Fruit fly (Drosophila melanogaster) whole organism, embryonic: ENCODE results near the gene CG14017.
A peak's percentile ranks its signal among the peaks of the same experiment; 100 is the strongest.

Experiments
- Adf1 ChIP-seq: fragments of 200-800 bp; sonication (Bioruptor generic); IDR thresholded peaks from 2 replicates; pipeline ENCODE4 v1.3.6; 2022; ENCODE audit warnings: missing biosample characterization, missing genetic modification characterization
- Bteb2 ChIP-seq: fragments of 200-800 bp; sonication (Bioruptor generic); optimal IDR thresholded peaks from 2 replicates; lab custom pipeline; 2016; ENCODE audit warnings: missing biosample characterization, missing genetic modification characterization
- CG10267 ChIP-seq: fragments of 200-800 bp; sonication (Bioruptor generic); optimal IDR thresholded peaks from 2 replicates; lab custom pipeline; 2018; ENCODE audit warnings: missing biosample characterization, mild to moderate bottlenecking, missing genetic modification characterization, moderate library complexity
- CG11560 ChIP-seq: fragments of 200-800 bp; sonication (Bioruptor generic); IDR thresholded peaks from 3 replicates; pipeline ENCODE4 v1.3.6; 2022; ENCODE audit warnings: missing biosample characterization, missing genetic modification characterization
- CG12104 ChIP-seq: fragments of 200-800 bp; sonication (Bioruptor generic); optimal IDR thresholded peaks from 3 replicates; lab custom pipeline; 2016; ENCODE audit warnings: missing biosample characterization, missing genetic modification characterization
- CG13287 ChIP-seq: fragments of 200-800 bp; sonication (Bioruptor generic); IDR thresholded peaks from 2 replicates; pipeline ENCODE4 v1.3.6; 2022; ENCODE audit warnings: missing biosample characterization, missing genetic modification characterization; ENCODE audit not compliant: partially characterized antibody
- CG17186 ChIP-seq: fragments of 200-800 bp; sonication (Bioruptor generic); optimal IDR thresholded peaks from 3 replicates; lab custom pipeline; 2017; ENCODE audit warnings: missing biosample characterization, missing genetic modification reagents, missing genetic modification characterization
- CG1792 ChIP-seq: fragments of 200-800 bp; sonication (Bioruptor generic); optimal IDR thresholded peaks from 2 replicates; lab custom pipeline; 2016; ENCODE audit warnings: missing biosample characterization, missing genetic modification characterization
- CG30020 ChIP-seq: fragments of 200-800 bp; optimal IDR thresholded peaks from 2 replicates; lab custom pipeline; 2019; ENCODE audit warnings: missing biosample characterization, mild to moderate bottlenecking, missing genetic modification characterization, moderate library complexity
- CG30403 ChIP-seq: fragments of 200-800 bp; sonication (Bioruptor generic); optimal IDR thresholded peaks from 3 replicates; lab custom pipeline; 2016; ENCODE audit warnings: missing biosample characterization, missing genetic modification characterization
- CG31224 ChIP-seq: fragments of 200-800 bp; sonication (Bioruptor generic); IDR thresholded peaks from 2 replicates; pipeline ENCODE4 v1.3.6; 2022; ENCODE audit warnings: missing biosample characterization, missing genetic modification characterization
- CG34224 ChIP-seq: fragments of 200-800 bp; sonication (Bioruptor generic); IDR thresholded peaks from 3 replicates; pipeline ENCODE4 v1.3.6; 2022; ENCODE audit warnings: missing biosample characterization, missing genetic modification characterization; ENCODE audit not compliant: partially characterized antibody
- CG34422 ChIP-seq: fragments of 200-800 bp; sonication (Bioruptor generic); IDR thresholded peaks from 3 replicates; pipeline ENCODE4 v1.3.6; 2022; ENCODE audit warnings: missing biosample characterization, missing genetic modification characterization
- CG3847 ChIP-seq: fragments of 200-800 bp; sonication (Bioruptor generic); IDR thresholded peaks from 2 replicates; pipeline ENCODE4 v1.3.6; 2022; ENCODE audit warnings: missing biosample characterization, missing genetic modification characterization
- CG3995 ChIP-seq: fragments of 200-800 bp; sonication (Bioruptor generic); optimal IDR thresholded peaks from 3 replicates; lab custom pipeline; 2016; ENCODE audit warnings: missing biosample characterization, missing genetic modification characterization
- CG4282 ChIP-seq: fragments of 200-800 bp; sonication (Bioruptor generic); optimal IDR thresholded peaks from 2 replicates; lab custom pipeline; 2016; ENCODE audit warnings: missing biosample characterization, missing genetic modification characterization
- CG4730 ChIP-seq: fragments of 200-800 bp; sonication (Bioruptor generic); IDR thresholded peaks from 2 replicates; pipeline ENCODE4 v1.3.6; 2022; ENCODE audit warnings: missing biosample characterization, missing genetic modification characterization
- CG7963 ChIP-seq: fragments of 200-800 bp; sonication (Bioruptor generic); IDR thresholded peaks from 3 replicates; pipeline ENCODE4 v1.3.6; 2022; ENCODE audit warnings: missing biosample characterization, missing genetic modification characterization; ENCODE audit not compliant: partially characterized antibody
- CG9609 ChIP-seq: fragments of 200-800 bp; sonication (Bioruptor generic); optimal IDR thresholded peaks from 3 replicates; lab custom pipeline; 2016; ENCODE audit warnings: missing biosample characterization, missing genetic modification characterization
- Dip3 ChIP-seq: fragments of 200-800 bp; sonication (Bioruptor generic); optimal IDR thresholded peaks from 3 replicates; lab custom pipeline; 2016; ENCODE audit warnings: missing biosample characterization, missing genetic modification characterization
- Dp ChIP-seq: fragments of 200-800 bp; sonication (Bioruptor generic); optimal IDR thresholded peaks from 2 replicates; lab custom pipeline; 2018; ENCODE audit warnings: missing biosample characterization, mild to moderate bottlenecking, missing genetic modification characterization, moderate library complexity
- Dref ChIP-seq: fragments of 200-800 bp; sonication (Bioruptor generic); IDR thresholded peaks from 2 replicates; pipeline ENCODE4 v1.3.6; 2022; ENCODE audit warnings: missing biosample characterization, missing genetic modification characterization
- Ets97D ChIP-seq: fragments of 200-800 bp; sonication (Bioruptor generic); optimal IDR thresholded peaks from 3 replicates; lab custom pipeline; 2016; ENCODE audit warnings: missing biosample characterization, missing genetic modification characterization
- Myb ChIP-seq: fragments of 200-800 bp; sonication (Bioruptor generic); optimal IDR thresholded peaks from 2 replicates; lab custom pipeline; 2016; ENCODE audit warnings: missing biosample characterization, missing genetic modification characterization
- Opbp ChIP-seq: fragments of 200-800 bp; sonication (Bioruptor generic); IDR thresholded peaks from 3 replicates; pipeline ENCODE4 v1.3.6; 2022; ENCODE audit warnings: missing biosample characterization, missing genetic modification characterization; ENCODE audit not compliant: partially characterized antibody
- Scr ChIP-seq: fragments of 200-800 bp; sonication (Bioruptor generic); IDR thresholded peaks from 2 replicates; pipeline ENCODE4 v1.3.6; 2022; ENCODE audit warnings: missing biosample characterization, missing genetic modification characterization; ENCODE audit not compliant: partially characterized antibody
- Sry-β ChIP-seq: fragments of 200-800 bp; sonication (Bioruptor generic); optimal IDR thresholded peaks from 2 replicates; lab custom pipeline; 2018; ENCODE audit warnings: missing biosample characterization, mild to moderate bottlenecking, missing genetic modification characterization, moderate library complexity
- amos ChIP-seq: fragments of 200-800 bp; sonication (Bioruptor generic); IDR thresholded peaks from 2 replicates; pipeline ENCODE4 v1.3.6; 2022; ENCODE audit warnings: missing biosample characterization, missing genetic modification characterization; ENCODE audit not compliant: partially characterized antibody
- ash1 ChIP-seq: fragments of 200-800 bp; sonication (Bioruptor generic); optimal IDR thresholded peaks from 2 replicates; lab custom pipeline; 2018; ENCODE audit warnings: missing biosample characterization, mild to moderate bottlenecking, missing genetic modification characterization
- ato ChIP-seq: fragments of 200-800 bp; sonication (Bioruptor generic); IDR thresholded peaks from 2 replicates; pipeline ENCODE4 v1.3.6; 2022; ENCODE audit warnings: missing biosample characterization, missing genetic modification characterization; ENCODE audit not compliant: partially characterized antibody
- chm ChIP-seq: fragments of 200-800 bp; sonication (Bioruptor generic); IDR thresholded peaks from 2 replicates; pipeline ENCODE4 v1.3.6; 2022; ENCODE audit warnings: missing biosample characterization, missing genetic modification characterization
- crp ChIP-seq, 2 experiments: fragments of 200-800 bp; sonication (Bioruptor generic); optimal IDR thresholded peaks; 2 replicates in 1 of 2; 3 replicates in 1 of 2; lab custom pipeline; 2017; ENCODE audit warnings: missing biosample characterization in 2 of 2, missing genetic modification characterization in 2 of 2, mild to moderate bottlenecking in 1 of 2, moderate library complexity in 1 of 2
- dimm ChIP-seq: fragments of 200-800 bp; sonication (Bioruptor generic); IDR thresholded peaks from 2 replicates; pipeline ENCODE4 v1.3.6; 2022; ENCODE audit warnings: missing biosample characterization, missing genetic modification characterization
- dpn ChIP-seq, 2 experiments: fragments of 200-800 bp; sonication (Bioruptor generic); optimal IDR thresholded peaks; 3 replicates each; lab custom pipeline; 2016; ENCODE audit warnings: missing biosample characterization in 2 of 2, missing genetic modification characterization in 2 of 2
- gro ChIP-seq: fragments of 200-800 bp; sonication (Bioruptor generic); optimal IDR thresholded peaks from 2 replicates; lab custom pipeline; 2016; ENCODE audit warnings: missing biosample characterization, missing genetic modification characterization
- mld ChIP-seq: fragments of 200-800 bp; sonication (Bioruptor generic); IDR thresholded peaks from 3 replicates; pipeline ENCODE4 v1.3.6; 2022; ENCODE audit warnings: missing biosample characterization, missing genetic modification characterization; ENCODE audit not compliant: partially characterized antibody
- nerfin-2 ChIP-seq: fragments of 200-800 bp; sonication (Bioruptor generic); IDR thresholded peaks from 2 replicates; pipeline ENCODE4 v1.3.6; 2022; ENCODE audit warnings: missing biosample characterization, missing genetic modification characterization; ENCODE audit not compliant: partially characterized antibody
- nmo ChIP-seq: fragments of 200-800 bp; sonication (Bioruptor generic); optimal IDR thresholded peaks from 2 replicates; lab custom pipeline; 2018; ENCODE audit warnings: missing biosample characterization, mild to moderate bottlenecking, missing genetic modification characterization, moderate library complexity
- phol ChIP-seq: fragments of 200-800 bp; sonication (Bioruptor generic); optimal IDR thresholded peaks from 3 replicates; lab custom pipeline; 2018; ENCODE audit warnings: missing biosample characterization, mild to moderate bottlenecking, missing genetic modification characterization, moderate library complexity
- ro ChIP-seq: fragments of 200-800 bp; sonication (Bioruptor generic); IDR thresholded peaks from 2 replicates; pipeline ENCODE4 v1.3.6; 2022; ENCODE audit warnings: missing biosample characterization, missing genetic modification characterization
- sc ChIP-seq, 3 experiments: fragments of >200 bp in 2 of 3; fragments of 200-800 bp in 1 of 3; sonication (Bioruptor generic) in 1 of 3; optimal IDR thresholded peaks; 2 replicates in 2 of 3; 3 replicates in 1 of 3; lab custom pipeline; 2017; ENCODE audit warnings: mild to moderate bottlenecking in 1 of 3, missing biosample characterization in 1 of 3, missing genetic modification characterization in 1 of 3, missing genetic modification reagents in 1 of 3
- sens ChIP-seq: fragments of 200-800 bp; sonication (Bioruptor generic); peaks from one replicate; lab custom pipeline; 2016; ENCODE audit warnings: missing biosample characterization, missing genetic modification characterization
- sna ChIP-seq: fragments of 200-800 bp; sonication (Bioruptor generic); IDR thresholded peaks from 2 replicates; pipeline ENCODE4 v1.3.6; 2022; ENCODE audit warnings: missing biosample characterization, missing genetic modification characterization; ENCODE audit not compliant: partially characterized antibody
- stwl ChIP-seq: fragments of 200-800 bp; sonication (Bioruptor generic); optimal IDR thresholded peaks from 3 replicates; lab custom pipeline; 2018; ENCODE audit warnings: missing biosample characterization, mild to moderate bottlenecking, missing genetic modification characterization, moderate library complexity
- tna ChIP-seq: fragments of 200-800 bp; sonication (Bioruptor generic); IDR thresholded peaks from 2 replicates; pipeline ENCODE4 v1.3.6; 2022; ENCODE audit warnings: missing biosample characterization, missing genetic modification characterization; ENCODE audit not compliant: partially characterized antibody
- unc-4 ChIP-seq: fragments of 200-800 bp; sonication (Bioruptor generic); IDR thresholded peaks from 2 replicates; pipeline ENCODE4 v1.3.6; 2022; ENCODE audit warnings: missing biosample characterization, missing genetic modification characterization; ENCODE audit not compliant: partially characterized antibody
- z ChIP-seq: fragments of 200-800 bp; sonication (Bioruptor generic); IDR thresholded peaks from 3 replicates; pipeline ENCODE4 v1.3.6; 2022; ENCODE audit warnings: missing biosample characterization, missing genetic modification characterization

CG14017 gene

DNA sequence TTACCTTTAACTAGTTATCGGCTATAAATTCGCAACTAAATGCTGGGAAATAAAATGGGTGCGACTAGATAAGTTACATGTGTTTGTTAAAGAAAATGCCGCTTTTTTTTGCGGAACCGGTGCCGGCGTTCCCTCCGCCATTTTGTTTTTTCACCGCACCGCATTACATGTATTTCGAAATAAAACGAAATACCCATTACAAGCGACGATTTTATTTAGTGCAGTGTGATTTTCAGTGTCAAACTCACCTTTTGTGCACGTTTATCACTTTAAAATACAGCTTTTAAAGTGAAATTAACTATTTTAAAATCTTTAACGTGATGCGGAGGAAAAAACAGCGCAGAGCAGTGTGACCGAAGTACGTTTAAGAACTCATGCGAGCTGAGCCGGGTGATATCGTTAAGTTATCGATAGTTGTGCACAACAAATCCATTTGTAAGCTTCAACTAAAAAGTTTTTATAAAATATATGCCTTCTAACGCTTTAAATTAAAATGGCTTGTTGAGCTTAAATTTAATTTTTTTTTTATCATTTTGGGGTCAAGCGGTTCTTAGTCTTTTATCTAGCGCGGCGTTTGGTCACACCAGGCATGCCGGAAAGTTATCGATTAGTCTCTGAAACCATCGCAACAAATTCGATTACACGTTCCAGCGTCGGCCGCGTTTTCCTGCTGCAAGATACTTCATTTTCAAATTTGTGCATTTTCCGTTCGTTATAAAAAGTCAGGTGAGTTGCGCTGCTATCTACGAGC is 11.6 kb upstream of the CG14017 start, which contains the start of the genes Hel25E and Lam (continued):
- peak; percentile 79 for TF ChIP-seq CG17186 (GFP tag; lab: Kevin White, UChicago)
- peak; percentile 43 for TF ChIP-seq Myb (GFP tag; lab: Kevin White, UChicago)
- TF ChIP-seq CG1792 (GFP tag; lab: Kevin White, UChicago), result no peak
- peak; percentile 57 for TF ChIP-seq tna (GFP tag; lab: Robert Waterston, UW)
- TF ChIP-seq CG7963 (GFP tag; lab: Robert Waterston, UW), result peak; percentile 54; the same call in 2 of the 3 replicates
- peak; percentile 83 for TF ChIP-seq amos (GFP tag; lab: Robert Waterston, UW)
- TF ChIP-seq chm, result no peak
- peak; percentile 12 for TF ChIP-seq CG30403 (GFP tag; lab: Kevin White, UChicago)
- peak; percentile 50 for TF ChIP-seq Dp (GFP tag; lab: Kevin White, UChicago)
- TF ChIP-seq z (GFP tag; lab: Robert Waterston, UW), result no peak
- no peak for TF ChIP-seq sc (optimal IDR thresholded peaks at IDR 0.05; lab: Kevin White, UChicago)
- no peak for TF ChIP-seq sc (GFP tag; optimal IDR thresholded peaks at IDR 0.05; lab: Kevin White, UChicago)
- peak; percentile 95 for TF ChIP-seq CG13287 (GFP tag; lab: Robert Waterston, UW)
- TF ChIP-seq CG4282, result no peak
- no peak for TF ChIP-seq CG31224 (GFP tag; lab: Robert Waterston, UW)
- peak; percentile 22 for TF ChIP-seq CG9609 (GFP tag; lab: Kevin White, UChicago)
- peak; percentile 76 for TF ChIP-seq Opbp (GFP tag; lab: Robert Waterston, UW)
- TF ChIP-seq Adf1 (GFP tag; lab: Robert Waterston, UW), result no peak; the same call in 1 of the 2 replicates
- peak; percentile 81 for TF ChIP-seq Dref
- TF ChIP-seq Ets97D (GFP tag; lab: Kevin White, UChicago), result peak; percentile 82
- no peak for TF ChIP-seq ash1 (GFP tag; lab: Kevin White, UChicago)
- TF ChIP-seq CG4730 (GFP tag; lab: Robert Waterston, UW), result no peak
- peak; percentile 75 for TF ChIP-seq nmo
- peak; percentile 78 for TF ChIP-seq nerfin-2
- peak; percentile 93 for TF ChIP-seq sna (GFP tag; lab: Robert Waterston, UW)
- peak; percentile 86 for TF ChIP-seq CG34224 (GFP tag; lab: Robert Waterston, UW)
- peak; percentile 39; the same call in 1 of the 3 replicates for TF ChIP-seq CG11560 (tag; lab: Robert Waterston, UW)
- peak; percentile 96 for TF ChIP-seq phol (tag; lab: Kevin White, UChicago)
- no peak for TF ChIP-seq Bteb2 (GFP tag; lab: Kevin White, UChicago)
- no peak for TF ChIP-seq Dip3 (GFP tag; lab: Kevin White, UChicago)
- TF ChIP-seq Scr, result peak; percentile 91
- TF ChIP-seq ato (GFP tag; lab: Robert Waterston, UW), result peak; percentile 83
- peak; percentile 31 for TF ChIP-seq CG30020 (tag; lab: Kevin White, UChicago)
- peak; percentile 92 for TF ChIP-seq sens (GFP tag; lab: Kevin White, UChicago)
- TF ChIP-seq mld (GFP tag; lab: Robert Waterston, UW), result peak; percentile 59; the same call in 1 of the 3 replicates
- TF ChIP-seq CG3995 (GFP tag; lab: Kevin White, UChicago), result peak; percentile 49
- no peak for TF ChIP-seq dimm (GFP tag; lab: Robert Waterston, UW)
- no peak for TF ChIP-seq ro (GFP tag; lab: Robert Waterston, UW)
- TF ChIP-seq gro (GFP tag; lab: Kevin White, UChicago), result no peak
- TF ChIP-seq Sry-β (GFP tag; lab: Kevin White, UChicago), result no peak
- TF ChIP-seq CG10267 (tag; lab: Kevin White, UChicago), result peak; percentile 69
- TF ChIP-seq unc-4 (GFP tag; lab: Robert Waterston, UW), result peak; percentile 93
- TF ChIP-seq crp (GFP tag; optimal IDR thresholded peaks at IDR 0.05; lab: Kevin White, UChicago), result peak in 1 of 2 experiments; percentile 21
- peak; percentile 69 for TF ChIP-seq CG3847 (GFP tag; lab: Robert Waterston, UW)
- peak; percentile 9 for TF ChIP-seq CG12104
- peak; percentile 71 for TF ChIP-seq stwl
- peak in 1 of 2 experiments; percentile 11 for TF ChIP-seq dpn (GFP tag; optimal IDR thresholded peaks at IDR 0.05; lab: Kevin White, UChicago)
- TF ChIP-seq CG34422 (GFP tag; lab: Robert Waterston, UW), result peak; percentile 79; the same call in 1 of the 3 replicates
